Worm (Caenorhabditis elegans) whole organism, midembryonic: ENCODE measurements around the gene W09H1.4.

Experiments
- T22C8.4 ChIP-seq: fragments of 200-800 bp; sonication (Bioruptor generic); IDR thresholded peaks from 2 replicates; pipeline ENCODE4 v1.3.6; 2022; ENCODE audit warnings: missing genetic modification characterization, missing compliant biosample characterization
- cog-1 ChIP-seq: sonication (generic microtip); optimal IDR thresholded peaks from 2 replicates; lab custom pipeline; 2016; ENCODE audit warnings: missing genetic modification characterization, missing compliant biosample characterization
- flt-1 ChIP-seq: fragments of 200-800 bp; sonication (Bioruptor generic); IDR thresholded peaks from 2 replicates; pipeline ENCODE4 v1.3.6; 2022; ENCODE audit warnings: missing genetic modification characterization, missing compliant biosample characterization
- klf-2 ChIP-seq: fragments of 200-800 bp; sonication (Bioruptor generic); conservative IDR thresholded peaks from 2 replicates; pipeline ENCODE4 v1.3.6; 2022; ENCODE audit warnings: missing genetic modification reagents, missing genetic modification characterization, missing compliant biosample characterization
- med-1 ChIP-seq: sonication (generic microtip); optimal IDR thresholded peaks from 2 replicates; lab custom pipeline; 2017; ENCODE audit warnings: missing genetic modification characterization, mild to moderate bottlenecking, missing compliant biosample characterization, antibody characterized with exemption, missing genetic modification reagents; ENCODE audit not compliant: insufficient read depth
- ref-1 ChIP-seq: fragments of 200-800 bp; sonication (Bioruptor generic); conservative IDR thresholded peaks from 2 replicates; pipeline ENCODE4 v1.3.6; 2022; ENCODE audit warnings: missing genetic modification reagents, missing genetic modification characterization, missing compliant biosample characterization
- tab-1 ChIP-seq: fragments of 200-800 bp; sonication (Bioruptor generic); IDR thresholded peaks from 2 replicates; pipeline ENCODE4 v1.3.6; 2022; ENCODE audit warnings: missing genetic modification characterization, missing compliant biosample characterization
- ztf-23 ChIP-seq: fragments of 200-800 bp; sonication (Bioruptor generic); IDR thresholded peaks from 2 replicates; pipeline ENCODE4 v1.3.6; 2022; ENCODE audit warnings: missing genetic modification reagents, missing genetic modification characterization, missing compliant biosample characterization
- ztf-29 ChIP-seq: fragments of 200-800 bp; sonication (Bioruptor generic); IDR thresholded peaks from 2 replicates; pipeline ENCODE4 v1.3.6; 2022; ENCODE audit warnings: missing genetic modification reagents, missing genetic modification characterization, missing compliant biosample characterization

W09H1.4 gene

ce11 chrII:13183228-13183755 lies at the start of gene W09H1.4, which contains the start of gene his-73:
W09H1.4 (plus strand) TSS chrII:13183528.
his-73 (plus strand) TSS chrII:13183705.
- no peak for TF ChIP-seq T22C8.4 (GFP tag; lab: Robert Waterston, UW)
- TF ChIP-seq cog-1 (tag; lab: Kevin White, UChicago) = no peak
- no peak for TF ChIP-seq klf-2 (GFP tag; lab: Robert Waterston, UW)
- TF ChIP-seq ztf-29 (GFP tag; lab: Robert Waterston, UW) = no peak
- no peak for TF ChIP-seq ref-1 (GFP tag; lab: Robert Waterston, UW)
- no peak for TF ChIP-seq tab-1 (GFP tag; lab: Robert Waterston, UW)
- no peak for TF ChIP-seq med-1 (GFP tag; lab: Kevin White, UChicago)
- TF ChIP-seq ztf-23 (GFP tag; lab: Robert Waterston, UW) = no peak
- TF ChIP-seq flt-1 = no peak

ce11 chrII:13139573-13139972 lies 43.8 kb upstream of the W09H1.4 start:
- TF ChIP-seq flt-1 (no peak), tab-1 (GFP tag; lab: Robert Waterston, UW) (no peak), med-1 (GFP tag; lab: Kevin White, UChicago) (no peak), ztf-29 (GFP tag; lab: Robert Waterston, UW) (no peak), klf-2 (GFP tag; lab: Robert Waterston, UW) (no peak), T22C8.4 (GFP tag; lab: Robert Waterston, UW) (no peak), cog-1 (tag; lab: Kevin White, UChicago) (no peak), ref-1 (GFP tag; lab: Robert Waterston, UW) (no peak), ztf-23 (GFP tag; lab: Robert Waterston, UW) (no peak)

ce11 chrII:13142372-13142771 lies 41.0 kb upstream of the W09H1.4 start:
- TF ChIP-seq ref-1 (GFP tag; lab: Robert Waterston, UW) = no peak
- TF ChIP-seq klf-2 (GFP tag; lab: Robert Waterston, UW) = no peak
- TF ChIP-seq med-1 (GFP tag; lab: Kevin White, UChicago) = no peak
- no peak for TF ChIP-seq flt-1
- no peak for TF ChIP-seq ztf-29 (GFP tag; lab: Robert Waterston, UW)
- no peak for TF ChIP-seq tab-1 (GFP tag; lab: Robert Waterston, UW)
- TF ChIP-seq cog-1 (tag; lab: Kevin White, UChicago) = no peak
- no peak for TF ChIP-seq ztf-23 (GFP tag; lab: Robert Waterston, UW)
- no peak for TF ChIP-seq T22C8.4 (GFP tag; lab: Robert Waterston, UW)

- TF ChIP-seq med-1 (GFP tag; lab: Kevin White, UChicago) = no peak
- no peak for TF ChIP-seq ztf-23 (GFP tag; lab: Robert Waterston, UW)
- no peak for TF ChIP-seq cog-1 (tag; lab: Kevin White, UChicago)
- no peak for TF ChIP-seq T22C8.4 (GFP tag; lab: Robert Waterston, UW)
- TF ChIP-seq flt-1 = no peak
- no peak for TF ChIP-seq ref-1 (GFP tag; lab: Robert Waterston, UW)
Observed at ce11 chrII:13145204-13145603, 38.1 kb upstream of the W09H1.4 start, which contains the start of gene mltn-1. mltn-1 (minus strand) TSS chrII:13145225.

- TF ChIP-seq ztf-29 (GFP tag; lab: Robert Waterston, UW) = no peak
Observed at ce11 chrII:13148247-13148646, 35.1 kb upstream of the W09H1.4 start.

- TF ChIP-seq cog-1 (tag; lab: Kevin White, UChicago) (no peak), flt-1 (no peak), med-1 (GFP tag; lab: Kevin White, UChicago) (no peak), ref-1 (GFP tag; lab: Robert Waterston, UW) (no peak), ztf-23 (GFP tag; lab: Robert Waterston, UW) (no peak), klf-2 (GFP tag; lab: Robert Waterston, UW) (no peak), ztf-29 (GFP tag; lab: Robert Waterston, UW) (no peak), T22C8.4 (GFP tag; lab: Robert Waterston, UW) (no peak), tab-1 (GFP tag; lab: Robert Waterston, UW) (no peak)
Observed at ce11 chrII:13149965-13150364, 33.4 kb upstream of the W09H1.4 start.

ce11 chrII:13152409-13152808 lies 30.9 kb upstream of the W09H1.4 start:
- no peak for TF ChIP-seq ref-1 (GFP tag; lab: Robert Waterston, UW)
- TF ChIP-seq cog-1 (tag; lab: Kevin White, UChicago) = no peak
- TF ChIP-seq klf-2 (GFP tag; lab: Robert Waterston, UW) = no peak
- TF ChIP-seq flt-1 = no peak
- no peak for TF ChIP-seq ztf-29 (GFP tag; lab: Robert Waterston, UW)
- TF ChIP-seq med-1 (GFP tag; lab: Kevin White, UChicago) = no peak
- no peak for TF ChIP-seq T22C8.4 (GFP tag; lab: Robert Waterston, UW)
- TF ChIP-seq ztf-23 (GFP tag; lab: Robert Waterston, UW) = no peak
- no peak for TF ChIP-seq tab-1 (GFP tag; lab: Robert Waterston, UW)

- TF ChIP-seq ref-1 (GFP tag; lab: Robert Waterston, UW) (no peak), ztf-23 (GFP tag; lab: Robert Waterston, UW) (no peak), cog-1 (tag; lab: Kevin White, UChicago) (no peak), med-1 (GFP tag; lab: Kevin White, UChicago) (no peak), tab-1 (GFP tag; lab: Robert Waterston, UW) (no peak), T22C8.4 (GFP tag; lab: Robert Waterston, UW) (no peak)
Observed at ce11 chrII:13153299-13153698, 30.0 kb upstream of the W09H1.4 start, which contains the start of gene spe-18. spe-18 (minus strand) TSS chrII:13153399.

- TF ChIP-seq T22C8.4 (GFP tag; lab: Robert Waterston, UW) = no peak
- TF ChIP-seq ztf-29 (GFP tag; lab: Robert Waterston, UW) = no peak
- TF ChIP-seq ref-1 (GFP tag; lab: Robert Waterston, UW) = no peak
- no peak for TF ChIP-seq flt-1
- TF ChIP-seq cog-1 (tag; lab: Kevin White, UChicago) = no peak
- no peak for TF ChIP-seq ztf-23 (GFP tag; lab: Robert Waterston, UW)
- no peak for TF ChIP-seq klf-2 (GFP tag; lab: Robert Waterston, UW)
- no peak for TF ChIP-seq med-1 (GFP tag; lab: Kevin White, UChicago)
Observed at ce11 chrII:13156071-13156470, 27.3 kb upstream of the W09H1.4 start.
